Fruit fly (Drosophila melanogaster): ENCODE measurements around the gene ERp44.

ERp44 gene

dm6 chrX:16320197-16320921 is 22.8 kb upstream of the ERp44 start, which contains the start of gene Cyp1:
Gene Cyp1, minus strand, starts transcription at chrX:16320370.
- TF ChIP-seq CG12768 (GFP tag; optimal IDR thresholded peaks at IDR 0.05) (peak; percentile 58), CG11617 (GFP tag; optimal IDR thresholded peaks at IDR 0.05) (peak; percentile 21), CG14711 (tag; optimal IDR thresholded peaks at IDR 0.05) (peak; percentile 58), cic (GFP tag; optimal IDR thresholded peaks at IDR 0.05) (peak; percentile 17), ovo (GFP tag; optimal IDR thresholded peaks at IDR 0.05) (peak; percentile 31), Clk (GFP tag; optimal IDR thresholded peaks at IDR 0.05) (no peak), CG7101 (tag; optimal IDR thresholded peaks at IDR 0.05) (peak; percentile 66), CG5204 (GFP tag; optimal IDR thresholded peaks at IDR 0.05) (no peak), toe (GFP tag; optimal IDR thresholded peaks at IDR 0.05) (no peak), CG1620 (GFP tag; optimal IDR thresholded peaks at IDR 0.05) (peak; percentile 40), tj (GFP tag; optimal IDR thresholded peaks at IDR 0.05) (peak; percentile 75), CG7045 (GFP tag; optimal IDR thresholded peaks at IDR 0.05) (no peak), bab1 (GFP tag; optimal IDR thresholded peaks at IDR 0.05) (peak; percentile 50), Mnt (GFP tag; optimal IDR thresholded peaks at IDR 0.05) (peak; percentile 86), Hr96 (GFP tag; optimal IDR thresholded peaks at IDR 0.05) (no peak), CG33017 (tag; optimal IDR thresholded peaks at IDR 0.05) (peak; percentile 13), Crg-1 (GFP tag; optimal IDR thresholded peaks at IDR 0.05) (peak; percentile 72), cnc (optimal IDR thresholded peaks at IDR 0.05) (no peak), pad (GFP tag; optimal IDR thresholded peaks at IDR 0.05) (peak; percentile 13), kay (GFP tag; ENCODE audit: borderline replicate concordance) (no peak)

dm6 chrX:16319558-16319924 is 22.0 kb upstream of the ERp44 start:
- TF ChIP-seq CG14711 (tag; optimal IDR thresholded peaks at IDR 0.05) = no peak
- TF ChIP-seq CG12768 (GFP tag; optimal IDR thresholded peaks at IDR 0.05) = no peak
- TF ChIP-seq CG7101 (tag; optimal IDR thresholded peaks at IDR 0.05) = no peak
- TF ChIP-seq cnc (optimal IDR thresholded peaks at IDR 0.05) = peak in 1 of 2 experiments; percentile 56
- TF ChIP-seq kay (GFP tag; ENCODE audit: borderline replicate concordance) = peak; percentile 86
- TF ChIP-seq CG11617 (GFP tag; optimal IDR thresholded peaks at IDR 0.05) = no peak
- no peak for TF ChIP-seq cic (GFP tag; optimal IDR thresholded peaks at IDR 0.05)
- no peak for TF ChIP-seq Clk (GFP tag; optimal IDR thresholded peaks at IDR 0.05)

DNA sequence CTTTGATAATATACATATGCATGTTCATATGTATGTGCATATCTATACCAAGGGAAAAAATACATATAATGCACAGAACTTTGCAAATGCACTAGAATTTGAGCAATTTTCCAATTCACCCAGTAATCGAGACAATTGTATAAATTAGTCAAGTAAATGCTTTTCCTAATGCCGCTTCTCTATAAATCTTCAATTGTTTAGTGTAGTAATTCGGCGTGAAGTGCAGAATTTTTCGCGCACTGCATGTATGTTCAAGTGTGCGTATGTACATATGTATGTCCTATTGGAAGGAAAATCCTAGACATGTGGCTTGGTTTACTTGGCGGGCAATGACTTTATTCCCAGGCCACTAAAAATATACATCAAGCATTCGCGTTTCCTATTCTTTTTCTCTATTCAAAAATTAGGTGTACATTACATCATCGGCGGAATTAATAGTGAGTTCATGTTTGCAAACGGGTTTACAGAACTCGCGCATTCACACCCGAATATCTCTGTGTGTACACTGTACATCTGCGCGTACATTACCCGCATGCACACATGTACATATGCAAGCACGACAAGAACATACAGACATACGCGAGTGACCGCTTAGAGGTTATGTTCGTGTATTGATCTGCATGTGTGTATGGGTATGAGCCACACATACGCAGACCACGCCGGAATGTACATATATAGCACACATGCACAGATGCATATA is 21.5 kb upstream of the ERp44 start:
- peak; percentile 85 for TF ChIP-seq ovo (GFP tag; optimal IDR thresholded peaks at IDR 0.05)
- no peak for TF ChIP-seq bab1 (GFP tag; optimal IDR thresholded peaks at IDR 0.05)
- TF ChIP-seq CG5204 (GFP tag; optimal IDR thresholded peaks at IDR 0.05) = no peak
- no peak for TF ChIP-seq kay (GFP tag; ENCODE audit: borderline replicate concordance)
- TF ChIP-seq pad (GFP tag; optimal IDR thresholded peaks at IDR 0.05) = peak; percentile 37
- TF ChIP-seq Mnt (GFP tag; optimal IDR thresholded peaks at IDR 0.05) = peak; percentile 94
- TF ChIP-seq Hr96 (GFP tag; optimal IDR thresholded peaks at IDR 0.05) = no peak
- TF ChIP-seq CG12768 (GFP tag; optimal IDR thresholded peaks at IDR 0.05) = no peak
- peak; percentile 65 for TF ChIP-seq tj (GFP tag; optimal IDR thresholded peaks at IDR 0.05)
- TF ChIP-seq toe (GFP tag; optimal IDR thresholded peaks at IDR 0.05) = no peak
- TF ChIP-seq CG1620 (GFP tag; optimal IDR thresholded peaks at IDR 0.05) = no peak
- no peak for TF ChIP-seq CG11617 (GFP tag; optimal IDR thresholded peaks at IDR 0.05)
- no peak for TF ChIP-seq CG7045 (GFP tag; optimal IDR thresholded peaks at IDR 0.05)
- TF ChIP-seq Clk (GFP tag; optimal IDR thresholded peaks at IDR 0.05) = no peak
- peak; percentile 28 for TF ChIP-seq CG7101 (tag; optimal IDR thresholded peaks at IDR 0.05)
- TF ChIP-seq Crg-1 (GFP tag; optimal IDR thresholded peaks at IDR 0.05) = peak; percentile 27
- TF ChIP-seq CG33017 (tag; optimal IDR thresholded peaks at IDR 0.05) = no peak
- no peak for TF ChIP-seq cnc (optimal IDR thresholded peaks at IDR 0.05)
- TF ChIP-seq CG14711 (tag; optimal IDR thresholded peaks at IDR 0.05) = no peak
- peak; percentile 78 for TF ChIP-seq cic (GFP tag; optimal IDR thresholded peaks at IDR 0.05)

DNA sequence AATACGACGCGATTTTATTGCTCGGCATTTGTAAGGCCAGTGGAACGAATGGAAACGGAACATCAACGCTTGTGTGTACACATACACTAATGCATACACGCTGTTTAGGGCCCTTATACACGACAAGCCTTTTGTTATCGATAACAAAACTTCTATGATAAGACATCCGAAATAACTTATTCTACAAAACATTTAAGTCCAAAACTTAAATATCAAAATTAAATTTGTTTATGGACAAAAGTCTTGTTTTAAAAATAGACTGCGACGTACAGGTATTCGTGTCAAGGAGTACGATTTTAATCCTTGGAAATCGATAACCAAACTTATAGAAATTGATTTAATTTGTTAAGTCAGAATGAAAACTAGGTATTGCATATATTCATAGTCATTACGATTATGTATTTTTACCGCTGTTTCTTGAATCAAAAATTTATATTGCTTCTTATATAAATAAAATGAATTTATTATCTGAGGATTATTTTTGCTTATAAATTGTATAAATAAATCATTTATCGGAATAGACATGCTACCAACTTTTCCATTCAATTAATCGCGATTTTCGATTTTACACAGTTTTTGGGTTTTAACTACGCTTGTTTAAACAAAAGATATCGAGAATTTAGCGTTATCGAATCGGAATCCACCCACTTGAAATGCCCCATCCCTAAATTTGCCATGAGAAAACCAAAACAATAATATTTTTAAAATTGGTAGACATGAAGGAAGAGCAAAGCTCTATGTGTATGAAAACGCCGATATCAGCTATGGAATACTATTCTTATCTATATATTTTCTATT is 15.8 kb upstream of the ERp44 start, which contains the start of the genes CG9915 and SWIP:
CG9915 (minus strand) TSS at position 61 of the 798 bp plus-strand sequence.
SWIP (plus strand) TSS at position 632 of the 798 bp plus-strand sequence.
- TF ChIP-seq toe (GFP tag; optimal IDR thresholded peaks at IDR 0.05) = no peak
- TF ChIP-seq tj (GFP tag; optimal IDR thresholded peaks at IDR 0.05) = peak; percentile 31
- peak; percentile 55 for TF ChIP-seq kay (GFP tag; ENCODE audit: borderline replicate concordance)
- TF ChIP-seq CG5204 (GFP tag; optimal IDR thresholded peaks at IDR 0.05) = no peak
- TF ChIP-seq CG11617 (GFP tag; optimal IDR thresholded peaks at IDR 0.05) = peak; percentile 43
- TF ChIP-seq CG7101 (tag; optimal IDR thresholded peaks at IDR 0.05) = peak; percentile 1
- no peak for TF ChIP-seq CG1620 (GFP tag; optimal IDR thresholded peaks at IDR 0.05)
- no peak for TF ChIP-seq CG7045 (GFP tag; optimal IDR thresholded peaks at IDR 0.05)
- TF ChIP-seq bab1 (GFP tag; optimal IDR thresholded peaks at IDR 0.05) = peak; percentile 79
- no peak for TF ChIP-seq CG33017 (tag; optimal IDR thresholded peaks at IDR 0.05)
- TF ChIP-seq CG14711 (tag; optimal IDR thresholded peaks at IDR 0.05) = peak; percentile 14
- TF ChIP-seq pad (GFP tag; optimal IDR thresholded peaks at IDR 0.05) = peak; percentile 5
- no peak for TF ChIP-seq cnc (optimal IDR thresholded peaks at IDR 0.05)
- no peak for TF ChIP-seq Clk (GFP tag; optimal IDR thresholded peaks at IDR 0.05)
- TF ChIP-seq ovo (GFP tag; optimal IDR thresholded peaks at IDR 0.05) = no peak
- no peak for TF ChIP-seq cic (GFP tag; optimal IDR thresholded peaks at IDR 0.05)
- no peak for TF ChIP-seq Hr96 (GFP tag; optimal IDR thresholded peaks at IDR 0.05)
- TF ChIP-seq CG12768 (GFP tag; optimal IDR thresholded peaks at IDR 0.05) = no peak
- TF ChIP-seq Crg-1 (GFP tag; optimal IDR thresholded peaks at IDR 0.05) = peak; percentile 4
- no peak for TF ChIP-seq Mnt (GFP tag; optimal IDR thresholded peaks at IDR 0.05)

All from whole organism, adult.